Worm (Caenorhabditis elegans): Measurements from ENCODE around the gene dif-1.

dif-1 gene

DNA sequence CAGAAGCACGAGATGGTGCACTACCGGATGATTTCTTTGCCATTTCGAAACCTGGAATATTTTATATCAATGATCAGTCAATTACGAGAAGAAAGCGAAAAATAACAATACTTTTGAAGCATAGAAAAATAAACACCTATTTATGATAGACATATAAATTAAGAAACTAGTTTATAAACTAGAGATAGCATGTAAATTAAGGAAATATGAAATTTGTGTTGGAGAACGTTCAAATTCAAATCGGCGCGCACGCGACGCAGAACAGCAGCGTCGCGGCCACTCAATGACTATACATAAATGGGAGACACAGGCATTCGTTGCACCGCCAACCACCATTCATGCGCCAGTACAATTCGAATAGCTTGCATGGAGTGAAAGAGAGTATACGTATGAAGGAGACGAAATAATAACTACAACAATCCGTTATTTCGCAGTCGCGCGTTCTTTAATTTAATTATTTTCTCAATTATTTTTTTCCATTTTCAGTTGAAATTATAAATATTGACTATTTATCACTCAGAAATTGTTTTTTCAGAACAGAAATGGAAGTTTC is 27.3 kb upstream of the dif-1 start, which contains the start of the genes cec-5 and nol-10 (continued):
- TF ChIP-seq snpc-4 (GFP tag; optimal IDR thresholded peaks at IDR 0.05) (peak; percentile 77), snpc-4 (tag; optimal IDR thresholded peaks at IDR 0.05) (peak; percentile 76 to 89 (median 79)), B0019.2 (GFP tag; conservative IDR thresholded peaks at IDR 0.05) (peak; percentile 61; the same call in 1 of the 2 replicates), lin-54 (GFP tag; optimal IDR thresholded peaks at IDR 0.05) (peak; percentile 95), fkh-3 (tag; optimal IDR thresholded peaks at IDR 0.05) (no peak), efl-1 (GFP tag; optimal IDR thresholded peaks at IDR 0.05) (peak; percentile 81), madf-6 (GFP tag; IDR thresholded peaks at IDR 0.05) (peak; percentile 82), ztf-28 (GFP tag; IDR thresholded peaks at IDR 0.05) (0 out of 2 replicates have a peak, but pooled peaks have one; percentile 27), lag-1 (GFP tag; IDR thresholded peaks at IDR 0.05) (no peak), lir-1 (GFP tag; conservative IDR thresholded peaks at IDR 0.05) (peak; percentile 71), rpc-1 (optimal IDR thresholded peaks at IDR 0.05) (no peak), rpc-1 (tag; optimal IDR thresholded peaks at IDR 0.05) (peak; percentile 0), D2030.7 (GFP tag; IDR thresholded peaks at IDR 0.05) (peak; percentile 93), egrh-3 (GFP tag; IDR thresholded peaks at IDR 0.05) (0 out of 2 replicates have a peak, but pooled peaks have one; percentile 46), Y95B8A.8 (GFP tag; IDR thresholded peaks at IDR 0.05) (0 out of 2 replicates have a peak, but pooled peaks have one; percentile 67), F33H1.4 (GFP tag; IDR thresholded peaks at IDR 0.05) (no peak; the same call in 1 of the 2 replicates), repo-1 (tag; optimal IDR thresholded peaks at IDR 0.05) (peak; percentile 30), let-607 (tag; optimal IDR thresholded peaks at IDR 0.05) (peak in 1 of 2 experiments; percentile 41), pbrm-1 (GFP tag; IDR thresholded peaks at IDR 0.05) (peak; percentile 88), madf-3 (GFP tag; IDR thresholded peaks at IDR 0.05) (peak; percentile 99), ceh-91 (GFP tag; IDR thresholded peaks at IDR 0.05) (peak; percentile 74), die-1 (tag; optimal IDR thresholded peaks at IDR 0.05) (no peak), sdz-38 (tag; optimal IDR thresholded peaks at IDR 0.05) (no peak), attf-3 (GFP tag; conservative IDR thresholded peaks at IDR 0.05) (peak; percentile 96), mxl-1 (tag; optimal IDR thresholded peaks at IDR 0.05) (no peak), let-526 (GFP tag; IDR thresholded peaks at IDR 0.05) (no peak), lin-35 (GFP tag; optimal IDR thresholded peaks at IDR 0.05) (peak; percentile 31 to 77 (median 46)), ztf-18 (tag; optimal IDR thresholded peaks at IDR 0.05) (peak; percentile 90), athp-1 (tag; optimal IDR thresholded peaks at IDR 0.05) (peak; percentile 46), tbp1 (GFP tag; optimal IDR thresholded peaks at IDR 0.05) (peak; percentile 74)

DNA sequence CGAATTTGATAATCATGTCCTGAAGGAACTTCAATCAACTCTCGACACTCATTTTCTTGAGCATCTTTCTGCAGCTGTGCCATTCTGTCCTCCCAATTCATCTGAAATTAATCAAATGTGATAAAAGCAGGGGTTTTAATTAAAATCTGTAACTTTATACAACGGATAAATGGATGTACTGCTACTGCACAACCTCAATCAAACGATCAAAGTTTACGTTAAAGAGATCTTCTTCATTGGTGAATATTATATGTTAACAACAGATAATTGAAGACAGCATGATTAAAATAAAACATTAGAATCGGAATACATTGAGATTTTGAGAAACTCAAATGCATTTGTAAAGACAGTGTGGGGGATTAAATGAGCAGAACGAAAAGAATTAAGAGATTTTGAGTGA is 25.5 kb upstream of the dif-1 start, which contains the start of gene F32E10.5:
TSS of gene F32E10.5 (minus strand) at position 101 of the 400 bp plus-strand sequence.
- no peak for TF ChIP-seq F39B2.1 (GFP tag; IDR thresholded peaks at IDR 0.05)
- TF ChIP-seq K11D2.4 (GFP tag; IDR thresholded peaks at IDR 0.05), result no peak
- TF ChIP-seq Y95B8A.8 (GFP tag; IDR thresholded peaks at IDR 0.05), result 0 out of 2 replicates have a peak, but pooled peaks have one; percentile 21
- TF ChIP-seq ekl-4 (GFP tag; IDR thresholded peaks at IDR 0.05), result no peak
- TF ChIP-seq hsf-1 (GFP tag; IDR thresholded peaks at IDR 0.05), result 0 out of 2 replicates have a peak, but pooled peaks have one; percentile 17

DNA sequence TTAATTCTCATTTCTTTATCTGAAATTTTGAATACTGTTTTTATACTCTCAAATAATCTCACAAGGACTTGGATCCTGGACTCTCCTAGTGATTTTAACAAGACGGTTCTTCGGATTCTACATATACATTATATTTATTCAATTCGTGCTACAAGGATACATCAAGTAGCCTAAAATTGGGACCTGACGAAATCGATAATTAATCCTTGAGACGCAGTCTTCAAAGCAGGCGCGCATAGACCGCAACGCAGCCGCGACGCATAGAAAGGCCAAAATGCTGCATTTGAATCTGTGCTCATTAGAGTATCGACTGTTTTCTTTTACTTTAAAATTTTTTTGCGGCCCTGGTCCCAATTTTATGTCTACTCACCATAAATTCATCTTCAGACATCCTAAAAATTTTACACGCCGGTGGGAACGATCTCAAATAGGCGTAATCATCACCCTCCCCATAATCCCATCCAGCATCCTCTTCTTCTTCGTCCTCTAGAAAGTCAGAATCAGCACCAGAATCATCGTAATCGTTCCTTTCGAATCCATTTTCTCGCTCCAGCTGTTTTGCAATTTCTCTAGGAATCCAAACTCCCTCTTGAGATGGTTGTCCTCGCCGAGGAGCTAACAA is 22.4 kb upstream of the dif-1 start, which contains the start of gene cec-4:
TSS of gene cec-4 (plus strand) at position 572 of the 622 bp plus-strand sequence.
- TF ChIP-seq F52B5.7 (tag; optimal IDR thresholded peaks at IDR 0.05) (no peak), atf-7 (tag; optimal IDR thresholded peaks at IDR 0.05) (no peak), ztf-26 (tag; optimal IDR thresholded peaks at IDR 0.05) (no peak), ama-1 (optimal IDR thresholded peaks at IDR 0.05) (no peak), ama-1 (GFP tag; optimal IDR thresholded peaks at IDR 0.05) (no peak), dpl-1 (GFP tag; optimal IDR thresholded peaks at IDR 0.05) (no peak), D2030.7 (GFP tag; IDR thresholded peaks at IDR 0.05) (no peak), rcor-1 (GFP tag; IDR thresholded peaks at IDR 0.05) (no peak), attf-5 (GFP tag; optimal IDR thresholded peaks at IDR 0.05) (no peak), hmg-20 (GFP tag; IDR thresholded peaks at IDR 0.05) (no peak), snpc-1.3 (tag; optimal IDR thresholded peaks at IDR 0.05; ENCODE audit: insufficient read depth) (no peak), F22D6.2 (tag; optimal IDR thresholded peaks at IDR 0.05) (no peak), Y95B8A.8 (GFP tag; IDR thresholded peaks at IDR 0.05) (no peak), snpc-3.4 (tag; optimal IDR thresholded peaks at IDR 0.05) (no peak), K11D2.4 (GFP tag; IDR thresholded peaks at IDR 0.05) (no peak)
